Fruit fly (Drosophila melanogaster): ENCODE results near the gene CG13288.
A peak's percentile ranks its signal among the peaks of the same experiment; 100 is the strongest.

Gene CG13288

DNA sequence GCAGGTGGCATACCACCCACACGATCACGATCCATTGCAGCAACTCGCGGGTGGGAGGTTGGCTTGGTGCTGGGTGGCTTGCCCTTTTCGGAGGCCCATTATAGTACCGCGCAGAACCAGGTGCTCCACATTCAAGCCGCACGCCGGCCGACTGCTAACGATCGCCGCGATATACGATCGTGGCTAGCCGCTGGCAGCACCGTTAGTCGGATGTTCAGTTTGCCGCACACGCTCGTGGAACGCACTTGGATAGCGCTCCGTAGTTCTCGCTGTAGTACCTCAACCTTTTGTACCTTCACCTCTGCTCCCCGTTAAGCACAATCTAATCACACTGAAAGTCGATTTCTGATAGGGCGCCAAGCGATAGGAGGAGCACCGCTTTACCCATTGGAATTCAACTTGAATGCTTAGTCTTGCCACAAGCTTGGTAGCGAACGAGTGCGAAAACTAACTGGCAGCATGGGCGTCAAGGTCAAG lies 16.5 kb downstream of the CG13288 start, which contains the start of gene CG33523 (continued):
- no peak for TF ChIP-seq gsb-n (tag; optimal IDR thresholded peaks at IDR 0.05)
- TF ChIP-seq Lpt (GFP tag; optimal IDR thresholded peaks at IDR 0.05), result no peak
- peak; percentile 40 for TF ChIP-seq cwo (GFP tag; optimal IDR thresholded peaks at IDR 0.05)
- peak; percentile 62; the same call in 1 of the 2 replicates for TF ChIP-seq crol (GFP tag; IDR thresholded peaks at IDR 0.05)
- 0 out of 2 replicates have a peak, but pooled peaks have one; percentile 10 for TF ChIP-seq CG32772 (GFP tag; IDR thresholded peaks at IDR 0.05)
- TF ChIP-seq toy (GFP tag; IDR thresholded peaks at IDR 0.05), result no peak
- no peak for TF ChIP-seq CG1647 (GFP tag; optimal IDR thresholded peaks at IDR 0.05)
- no peak for TF ChIP-seq eyg (GFP tag; optimal IDR thresholded peaks at IDR 0.05)
- TF ChIP-seq zen (tag; optimal IDR thresholded peaks at IDR 0.05), result no peak
- 0 out of 2 replicates have a peak, but pooled peaks have one; percentile 16 for TF ChIP-seq CG11247 (GFP tag; IDR thresholded peaks at IDR 0.05)
- no peak for TF ChIP-seq sna (GFP tag; IDR thresholded peaks at IDR 0.05; ENCODE audit: partially characterized antibody)
- no peak for TF ChIP-seq CG31388 (GFP tag; optimal IDR thresholded peaks at IDR 0.05)
- no peak for TF ChIP-seq dmrt11E (tag; optimal IDR thresholded peaks at IDR 0.05)
- peak; percentile 55; the same call in 1 of the 2 replicates for TF ChIP-seq Adf1 (GFP tag; IDR thresholded peaks at IDR 0.05)
- TF ChIP-seq amos (GFP tag; IDR thresholded peaks at IDR 0.05; ENCODE audit: partially characterized antibody), result peak; percentile 16; the same call in 1 of the 2 replicates
- peak; percentile 43; the same call in 1 of the 2 replicates for TF ChIP-seq Bgb (GFP tag; IDR thresholded peaks at IDR 0.05; ENCODE audit: partially characterized antibody)
- no peak for TF ChIP-seq scrt (GFP tag; optimal IDR thresholded peaks at IDR 0.05)
- TF ChIP-seq Atf6 (GFP tag; IDR thresholded peaks at IDR 0.05), result peak; percentile 39; the same call in 1 of the 2 replicates
- TF ChIP-seq CG9932 (GFP tag; IDR thresholded peaks at IDR 0.05), result peak; percentile 38; the same call in 1 of the 2 replicates
- no peak for TF ChIP-seq CG31365 (tag; optimal IDR thresholded peaks at IDR 0.05)
- TF ChIP-seq Chrac-16 (GFP tag; optimal IDR thresholded peaks at IDR 0.05), result no peak
- TF ChIP-seq Deaf1 (tag; optimal IDR thresholded peaks at IDR 0.05), result peak; percentile 97
- no peak for TF ChIP-seq en (GFP tag; optimal IDR thresholded peaks at IDR 0.05)
- TF ChIP-seq ranshi (GFP tag; IDR thresholded peaks at IDR 0.05), result 0 out of 2 replicates have a peak, but pooled peaks have one; percentile 5
- peak; percentile 54; the same call in 1 of the 2 replicates for TF ChIP-seq vvl (GFP tag; IDR thresholded peaks at IDR 0.05)
- TF ChIP-seq NC2β (GFP tag; optimal IDR thresholded peaks at IDR 0.05), result no peak
- TF ChIP-seq D (optimal IDR thresholded peaks at IDR 0.05), result no peak
- TF ChIP-seq D (GFP tag; optimal IDR thresholded peaks at IDR 0.05), result no peak
- peak; percentile 94 for TF ChIP-seq GATAe (GFP tag; conservative IDR thresholded peaks at IDR 0.05)
- no peak for TF ChIP-seq bigmax (GFP tag; optimal IDR thresholded peaks at IDR 0.05)
- TF ChIP-seq Sox102F (GFP tag; optimal IDR thresholded peaks at IDR 0.05), result no peak
- TF ChIP-seq crp (GFP tag; optimal IDR thresholded peaks at IDR 0.05), result no peak
- TF ChIP-seq fru (optimal IDR thresholded peaks at IDR 0.05), result no peak
- TF ChIP-seq chif (GFP tag; optimal IDR thresholded peaks at IDR 0.05), result no peak
- TF ChIP-seq bsh (GFP tag; optimal IDR thresholded peaks at IDR 0.05), result no peak
- TF ChIP-seq unpg (GFP tag; optimal IDR thresholded peaks at IDR 0.05), result no peak
- no peak for TF ChIP-seq CG17186 (GFP tag; optimal IDR thresholded peaks at IDR 0.05)
- TF ChIP-seq tio (GFP tag; optimal IDR thresholded peaks at IDR 0.05), result no peak
- TF ChIP-seq Dll (GFP tag; IDR thresholded peaks at IDR 0.05; ENCODE audit: partially characterized antibody), result no peak
- TF ChIP-seq CG10431 (GFP tag; optimal IDR thresholded peaks at IDR 0.05), result no peak
- TF ChIP-seq CG17359 (tag; optimal IDR thresholded peaks at IDR 0.05), result no peak
- no peak for TF ChIP-seq Meics (GFP tag; optimal IDR thresholded peaks at IDR 0.05)
- TF ChIP-seq CG12942 (GFP tag; optimal IDR thresholded peaks at IDR 0.05), result no peak
- TF ChIP-seq CG12299 (tag; optimal IDR thresholded peaks at IDR 0.05), result no peak
- no peak for TF ChIP-seq run (tag; optimal IDR thresholded peaks at IDR 0.05)
- TF ChIP-seq CG16863 (GFP tag; optimal IDR thresholded peaks at IDR 0.05), result no peak
- no peak for TF ChIP-seq mld (GFP tag; IDR thresholded peaks at IDR 0.05; ENCODE audit: partially characterized antibody)
- TF ChIP-seq CG6683 (GFP tag; optimal IDR thresholded peaks at IDR 0.05), result no peak
- TF ChIP-seq slou (GFP tag; optimal IDR thresholded peaks at IDR 0.05), result no peak
- TF ChIP-seq CG4820 (GFP tag; optimal IDR thresholded peaks at IDR 0.05), result no peak
- TF ChIP-seq btn (GFP tag; optimal IDR thresholded peaks at IDR 0.05), result no peak
